Worm (Caenorhabditis elegans): ENCODE measurements around the gene D2063.1.

Gene D2063.1

DNA sequence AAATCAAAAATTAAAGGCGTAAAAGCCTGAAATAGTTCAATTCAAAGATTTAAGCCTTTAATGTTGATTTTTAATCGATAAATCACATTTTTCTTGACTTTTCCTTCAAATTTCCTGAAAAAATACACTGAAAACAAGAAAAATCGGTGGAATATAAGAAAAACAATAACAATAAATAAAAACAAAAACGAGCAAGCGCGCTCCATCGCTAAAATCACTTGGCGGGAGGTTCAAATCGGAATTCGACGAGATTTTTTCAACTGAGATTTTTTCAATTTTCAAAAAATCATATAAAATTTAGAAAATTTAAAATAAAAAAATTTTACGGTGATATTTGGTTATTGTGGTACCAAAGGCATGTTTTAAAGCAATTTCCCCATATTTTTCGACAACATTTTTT, 12.6 kb downstream of the D2063.1 start:
- TF ChIP-seq ZK546.5 (tag; optimal IDR thresholded peaks at IDR 0.05), result no peak
- TF ChIP-seq gmeb-1 (tag; optimal IDR thresholded peaks at IDR 0.05), result peak; percentile 71
- no peak for TF ChIP-seq nhr-6 (tag; optimal IDR thresholded peaks at IDR 0.05)
- no peak for TF ChIP-seq nhr-77 (tag; optimal IDR thresholded peaks at IDR 0.05)
- peak; percentile 15 for TF ChIP-seq unc-55 (GFP tag; optimal IDR thresholded peaks at IDR 0.05)

ce11 chrV:4341208-4341607, 14.3 kb downstream of the D2063.1 start, which contains the start of gene glrx-3:
Gene glrx-3, minus strand, starts transcription at chrV:4341308.
- TF ChIP-seq skn-1 (tag; optimal IDR thresholded peaks at IDR 0.05) (no peak), nhr-12 (tag; optimal IDR thresholded peaks at IDR 0.05) (no peak), R02D3.7 (tag; optimal IDR thresholded peaks at IDR 0.05) (no peak), snpc-4 (tag; optimal IDR thresholded peaks at IDR 0.05) (no peak), elt-3 (tag; optimal IDR thresholded peaks at IDR 0.05) (no peak), lin-39 (tag; optimal IDR thresholded peaks at IDR 0.05) (no peak), sma-9 (GFP tag; optimal IDR thresholded peaks at IDR 0.05) (no peak), sma-9 (tag; optimal IDR thresholded peaks at IDR 0.05) (no peak), nhr-10 (tag; optimal IDR thresholded peaks at IDR 0.05) (no peak), lsy-2 (tag; optimal IDR thresholded peaks at IDR 0.05) (no peak), C34F6.9 (tag; optimal IDR thresholded peaks at IDR 0.05) (no peak), ztf-11 (tag; optimal IDR thresholded peaks at IDR 0.05) (no peak)

ce11 chrV:4341736-4342135, 14.8 kb downstream of the D2063.1 start:
- no peak for TF ChIP-seq snpc-4 (tag; optimal IDR thresholded peaks at IDR 0.05)
- TF ChIP-seq lin-13 (GFP tag; optimal IDR thresholded peaks at IDR 0.05), result no peak
- TF ChIP-seq elt-1 (tag; optimal IDR thresholded peaks at IDR 0.05), result no peak
- TF ChIP-seq nhr-237 (tag; optimal IDR thresholded peaks at IDR 0.05), result no peak
- no peak for TF ChIP-seq nhr-6 (tag; optimal IDR thresholded peaks at IDR 0.05)
- TF ChIP-seq ztf-1 (GFP tag; conservative IDR thresholded peaks at IDR 0.05), result no peak
- no peak for TF ChIP-seq F13H6.1 (tag; optimal IDR thresholded peaks at IDR 0.05)
- no peak for TF ChIP-seq sem-4 (tag; optimal IDR thresholded peaks at IDR 0.05)
- no peak for TF ChIP-seq zag-1 (tag; optimal IDR thresholded peaks at IDR 0.05)

DNA sequence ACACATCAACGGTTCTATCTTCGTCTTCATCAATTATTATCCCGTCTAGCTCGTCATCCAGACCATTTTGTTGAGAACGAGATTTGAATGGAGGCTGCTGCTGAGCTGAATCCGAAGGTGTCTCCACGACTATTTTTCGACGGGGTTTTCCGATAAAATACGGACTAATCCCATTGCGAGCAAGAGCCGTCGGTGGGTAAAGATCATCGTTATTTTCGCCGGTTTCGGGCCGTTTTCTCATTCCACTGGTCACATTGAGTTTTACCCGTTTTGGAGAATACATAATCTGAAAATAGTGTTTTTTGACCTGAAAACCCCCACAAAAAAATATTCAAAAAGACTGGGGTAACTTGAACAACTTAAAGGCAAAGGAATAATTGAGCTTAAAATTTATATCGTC, 18.8 kb downstream of the D2063.1 start, which contains the start of gene figl-1:
figl-1 (minus strand) TSS at position 286 of the 400 bp plus-strand sequence.
- TF ChIP-seq sma-3 (GFP tag; optimal IDR thresholded peaks at IDR 0.05), result peak; percentile 5
- TF ChIP-seq lin-39 (tag; optimal IDR thresholded peaks at IDR 0.05), result no peak

DNA sequence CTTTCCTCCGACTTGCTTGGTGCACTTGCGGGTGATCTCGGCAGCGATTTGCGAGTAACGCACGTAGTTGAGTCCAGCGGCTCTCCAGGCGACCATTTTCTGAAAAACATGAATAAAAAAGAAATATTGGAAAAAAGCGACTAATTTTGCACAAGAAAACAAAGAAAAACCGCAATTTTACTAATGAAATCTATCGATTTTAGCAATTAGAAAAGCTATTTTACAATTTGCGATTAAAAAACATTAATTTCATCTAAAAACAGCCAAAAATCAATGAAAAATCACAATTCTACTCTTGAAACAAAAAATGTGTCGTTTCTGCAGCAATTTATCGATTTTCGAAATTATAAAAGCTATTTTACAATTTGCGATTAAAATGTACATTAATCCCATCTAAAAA, 19.4 kb downstream of the D2063.1 start, which contains the start of gene hpo-18:
hpo-18 (minus strand) TSS at position 101 of the 400 bp plus-strand sequence.
- TF ChIP-seq ztf-4 (tag; optimal IDR thresholded peaks at IDR 0.05) (no peak), sem-4 (tag; optimal IDR thresholded peaks at IDR 0.05) (no peak), ama-1 (optimal IDR thresholded peaks at IDR 0.05) (no peak), lin-13 (GFP tag; optimal IDR thresholded peaks at IDR 0.05) (no peak), nhr-23 (tag; optimal IDR thresholded peaks at IDR 0.05) (no peak), ztf-11 (tag; optimal IDR thresholded peaks at IDR 0.05) (no peak)

DNA sequence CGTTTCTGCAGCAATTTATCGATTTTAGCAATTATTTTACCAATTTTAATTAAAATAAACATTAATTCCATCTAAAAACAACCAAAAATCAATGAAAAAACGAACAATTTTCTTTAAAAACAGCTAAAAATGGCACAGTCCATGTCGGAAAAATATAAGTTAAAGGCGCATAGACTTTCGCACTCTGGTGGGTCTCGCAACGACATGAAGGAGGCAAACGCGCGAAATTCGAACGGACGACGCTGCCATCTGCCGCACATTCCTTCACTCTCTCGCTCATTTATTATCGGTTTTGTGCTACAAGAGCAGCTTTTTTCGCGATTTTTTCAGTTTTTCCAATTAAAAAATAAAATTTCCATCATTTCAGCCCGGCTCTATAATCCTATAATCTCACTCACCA, 19.9 kb downstream of the D2063.1 start, which contains the start of gene mcm-7:
mcm-7 (plus strand) TSS at position 368 of the 400 bp plus-strand sequence.
- TF ChIP-seq nhr-25 (tag; optimal IDR thresholded peaks at IDR 0.05) (peak; percentile 40), F13H6.1 (tag; optimal IDR thresholded peaks at IDR 0.05) (peak; percentile 9), ama-1 (optimal IDR thresholded peaks at IDR 0.05) (peak; percentile 1), unc-55 (GFP tag; optimal IDR thresholded peaks at IDR 0.05) (peak; percentile 85), C34F6.9 (tag; optimal IDR thresholded peaks at IDR 0.05) (peak; percentile 64), gmeb-1 (tag; optimal IDR thresholded peaks at IDR 0.05) (peak; percentile 91), sma-3 (GFP tag; optimal IDR thresholded peaks at IDR 0.05) (peak; percentile 35), nhr-129 (tag; optimal IDR thresholded peaks at IDR 0.05) (peak; percentile 72), nhr-23 (tag; optimal IDR thresholded peaks at IDR 0.05) (no peak), lsy-2 (tag; optimal IDR thresholded peaks at IDR 0.05) (peak; percentile 24 to 79), aly-2 (tag; optimal IDR thresholded peaks at IDR 0.05) (no peak), crh-2 (tag; optimal IDR thresholded peaks at IDR 0.05) (peak; percentile 73), zag-1 (tag; optimal IDR thresholded peaks at IDR 0.05) (no peak), lin-11 (tag; optimal IDR thresholded peaks at IDR 0.05) (peak; percentile 65), sma-9 (GFP tag; optimal IDR thresholded peaks at IDR 0.05) (peak; percentile 21), sma-9 (tag; optimal IDR thresholded peaks at IDR 0.05) (no peak), nhr-6 (tag; optimal IDR thresholded peaks at IDR 0.05) (no peak), skn-1 (tag; optimal IDR thresholded peaks at IDR 0.05) (no peak), lin-13 (GFP tag; optimal IDR thresholded peaks at IDR 0.05) (peak; percentile 47), nhr-237 (tag; optimal IDR thresholded peaks at IDR 0.05) (no peak)
